Worm (Caenorhabditis elegans) whole organism, L4 larva: Measurements from ENCODE around the gene ctsa-4.2.

Experiments used
- D1046.2 ChIP-seq: fragments of 200-800 bp; sonication (Bioruptor generic); IDR thresholded peaks from 2 replicates; pipeline ENCODE4 v1.3.6; 2022; ENCODE audit warnings: missing genetic modification characterization, missing compliant biosample characterization
- F10B5.3 ChIP-seq: sonication (generic microtip); optimal IDR thresholded peaks from 2 replicates; lab custom pipeline; 2016; ENCODE audit warnings: mild to moderate bottlenecking, missing genetic modification characterization, missing compliant biosample characterization
- F26F4.8 ChIP-seq: fragments of 200-800 bp; sonication (Bioruptor generic); conservative IDR thresholded peaks from 2 replicates; pipeline ENCODE4 v1.3.6; 2022; ENCODE audit warnings: missing genetic modification characterization, missing compliant biosample characterization
- F37D6.2 ChIP-seq: sonication (generic microtip); optimal IDR thresholded peaks from 2 replicates; lab custom pipeline; 2016; ENCODE audit warnings: mild to moderate bottlenecking, missing genetic modification characterization, missing compliant biosample characterization
- F44E2.7 ChIP-seq: fragments of 200-800 bp; sonication (Bioruptor generic); IDR thresholded peaks from 2 replicates; pipeline ENCODE4 v2.1.2; 2022; ENCODE audit warnings: missing genetic modification characterization, missing compliant biosample characterization
- T20F7.1 ChIP-seq: fragments of 200-800 bp; sonication (Bioruptor generic); optimal IDR thresholded peaks from 2 replicates; lab custom pipeline; 2018; ENCODE audit warnings: mild to moderate bottlenecking, missing genetic modification characterization, missing compliant biosample characterization
- T26A8.4 ChIP-seq: fragments of 200-800 bp; sonication (Bioruptor generic); IDR thresholded peaks from 2 replicates; pipeline ENCODE4 v1.3.6; 2022; ENCODE audit warnings: missing genetic modification characterization, missing compliant biosample characterization
- Y75B8A.6 ChIP-seq: fragments of 200-800 bp; sonication (Bioruptor generic); IDR thresholded peaks from 2 replicates; pipeline ENCODE4 v1.3.6; 2022; ENCODE audit warnings: missing genetic modification reagents, missing genetic modification characterization, missing compliant biosample characterization
- ZK337.2 ChIP-seq: fragments of 200-800 bp; sonication (Bioruptor generic); IDR thresholded peaks from 2 replicates; pipeline ENCODE4 v1.3.6; 2022; ENCODE audit warnings: missing genetic modification reagents, missing genetic modification characterization, missing compliant biosample characterization
- ZK546.5 ChIP-seq, 2 experiments: sonication (generic microtip); optimal IDR thresholded peaks; 2 replicates each; lab custom pipeline; 2017; ENCODE audit warnings: missing biosample characterization in 2 of 2, missing genetic modification characterization in 2 of 2
- arid-1 ChIP-seq: fragments of 200-800 bp; sonication (Bioruptor generic); conservative IDR thresholded peaks from 2 replicates; pipeline ENCODE4 v1.3.6; 2022; ENCODE audit warnings: missing genetic modification reagents, missing genetic modification characterization, missing compliant biosample characterization
- attf-4 ChIP-seq: sonication (generic microtip); optimal IDR thresholded peaks from 3 replicates; lab custom pipeline; 2017; ENCODE audit warnings: missing biosample characterization, missing genetic modification characterization
- ceh-20 ChIP-seq: fragments of 200-800 bp; sonication (Bioruptor generic); IDR thresholded peaks from 2 replicates; pipeline ENCODE4 v1.3.6; 2022; ENCODE audit warnings: missing genetic modification reagents, missing genetic modification characterization, missing compliant biosample characterization
- ctbp-1 ChIP-seq: fragments of 200-800 bp; sonication (Bioruptor generic); IDR thresholded peaks from 2 replicates; pipeline ENCODE4 v1.3.6; 2022; ENCODE audit warnings: missing genetic modification reagents, missing genetic modification characterization, missing compliant biosample characterization
- dmd-9 ChIP-seq: fragments of 200-800 bp; sonication (Bioruptor generic); IDR thresholded peaks from 2 replicates; pipeline ENCODE4 v1.3.6; 2022; ENCODE audit warnings: missing genetic modification reagents, missing genetic modification characterization, missing compliant biosample characterization
- dve-1 ChIP-seq: sonication (generic microtip); optimal IDR thresholded peaks from 2 replicates; lab custom pipeline; 2017; ENCODE audit warnings: antibody characterized with exemption, mild to moderate bottlenecking, missing genetic modification characterization, missing compliant biosample characterization; ENCODE audit not compliant: insufficient read depth
- egl-43 ChIP-seq: fragments of 200-800 bp; sonication (Bioruptor generic); IDR thresholded peaks from 2 replicates; pipeline ENCODE4 v1.3.6; 2022; ENCODE audit warnings: missing genetic modification reagents, missing genetic modification characterization, missing compliant biosample characterization
- fkh-10 ChIP-seq: fragments of 150-350 bp; optimal IDR thresholded peaks from 2 replicates; lab custom pipeline; 2014; ENCODE audit warnings: missing biosample characterization, missing genetic modification reagents, missing genetic modification characterization
- gei-8 ChIP-seq: fragments of 200-800 bp; sonication (Bioruptor generic); optimal IDR thresholded peaks from 2 replicates; lab custom pipeline; 2018; ENCODE audit warnings: mild to moderate bottlenecking, missing genetic modification characterization, missing compliant biosample characterization
- hif-1 ChIP-seq, 2 experiments: sonication (generic microtip); optimal IDR thresholded peaks; 2 replicates each; lab custom pipeline; 2016 to 2017; ENCODE audit warnings: missing compliant biosample characterization in 2 of 2, missing genetic modification characterization in 2 of 2, missing genetic modification reagents in 2 of 2, missing genotype in 2 of 2, mild to moderate bottlenecking in 1 of 2
- hlh-30 ChIP-seq: sonication (generic microtip); optimal IDR thresholded peaks from 2 replicates; lab custom pipeline; 2017; ENCODE audit warnings: antibody characterized with exemption, mild to moderate bottlenecking, missing genetic modification characterization, missing compliant biosample characterization; ENCODE audit not compliant: insufficient read depth
- hmg-1.1 ChIP-seq: fragments of 200-800 bp; sonication (Bioruptor generic); IDR thresholded peaks from 2 replicates; pipeline ENCODE4 v1.3.6; 2022; ENCODE audit warnings: missing genetic modification reagents, missing genetic modification characterization, missing compliant biosample characterization
- jun-1 ChIP-seq: fragments of 150-350 bp; optimal IDR thresholded peaks from 2 replicates; lab custom pipeline; 2014; ENCODE audit warnings: missing biosample characterization, missing genetic modification reagents, missing genetic modification characterization
- lin-13 ChIP-seq: fragments of 150-350 bp; optimal IDR thresholded peaks from 2 replicates; lab custom pipeline; 2014; ENCODE audit warnings: missing biosample characterization, missing genetic modification reagents, missing genetic modification characterization
- lin-38 ChIP-seq: fragments of 200-800 bp; sonication (Bioruptor generic); IDR thresholded peaks from 2 replicates; pipeline ENCODE4 v1.3.6; 2022; ENCODE audit warnings: missing genetic modification reagents, missing genetic modification characterization, missing compliant biosample characterization
- lir-3 ChIP-seq: sonication (generic microtip); optimal IDR thresholded peaks from 2 replicates; lab custom pipeline; 2016; ENCODE audit warnings: mild to moderate bottlenecking, missing genetic modification characterization, missing compliant biosample characterization
- lsy-2 ChIP-seq, 2 experiments: fragments of 150-350 bp in 1 of 2; sonication (generic microtip) in 1 of 2; optimal IDR thresholded peaks; 2 replicates each; lab custom pipeline; 2014 to 2017; ENCODE audit warnings: missing biosample characterization in 2 of 2, missing genetic modification characterization in 2 of 2
- mep-1 ChIP-seq: fragments of 150-350 bp; sonication (generic microtip); optimal IDR thresholded peaks from 3 replicates; lab custom pipeline; 2014; ENCODE audit warnings: missing biosample characterization, missing genetic modification characterization
- mes-2 ChIP-seq: sonication (generic microtip); optimal IDR thresholded peaks from 2 replicates; lab custom pipeline; 2016; ENCODE audit warnings: missing genotype, mild to moderate bottlenecking, missing genetic modification characterization, missing compliant biosample characterization; ENCODE audit not compliant: poor library complexity, severe bottlenecking
- mxl-2 ChIP-seq: fragments of 200-800 bp; sonication (Bioruptor generic); conservative IDR thresholded peaks from 2 replicates; pipeline ENCODE4 v1.3.6; 2022; ENCODE audit warnings: missing genetic modification reagents, missing genetic modification characterization, missing compliant biosample characterization
- mxl-3 ChIP-seq: fragments of 200-800 bp; sonication (Bioruptor generic); optimal IDR thresholded peaks from 2 replicates; lab custom pipeline; 2018; ENCODE audit warnings: mild to moderate bottlenecking, missing genetic modification characterization, missing compliant biosample characterization
- nhr-102 ChIP-seq: sonication (generic microtip); optimal IDR thresholded peaks from 2 replicates; lab custom pipeline; 2016; ENCODE audit warnings: mild to moderate bottlenecking, missing genetic modification characterization, moderate library complexity, missing compliant biosample characterization
- nhr-25 ChIP-seq: sonication (generic microtip); optimal IDR thresholded peaks from 2 replicates; lab custom pipeline; 2017; ENCODE audit warnings: missing genetic modification characterization, mild to moderate bottlenecking, missing compliant biosample characterization, antibody characterized with exemption, moderate library complexity, borderline replicate concordance; ENCODE audit not compliant: insufficient read depth
- pha-4 ChIP-seq, 2 experiments: fragments of 150-350 bp in 1 of 2; fragments of 200-800 bp in 1 of 2; sonication (Bioruptor generic) in 1 of 2; IDR thresholded peaks in 1 of 2; optimal IDR thresholded peaks in 1 of 2; 2 replicates each; pipeline versions ENCODE4 v1.3.6 to Lab custom; 2014 to 2022; ENCODE audit warnings: missing genetic modification characterization in 2 of 2, missing genetic modification reagents in 2 of 2, missing biosample characterization in 1 of 2, missing compliant biosample characterization in 1 of 2
- php-3 ChIP-seq: fragments of 200-800 bp; sonication (Bioruptor generic); IDR thresholded peaks from 2 replicates; pipeline ENCODE4 v1.3.6; 2022; ENCODE audit warnings: missing genetic modification reagents, missing genetic modification characterization, missing compliant biosample characterization
- rbr-2 ChIP-seq: sonication (generic microtip); optimal IDR thresholded peaks from 2 replicates; lab custom pipeline; 2016; ENCODE audit warnings: missing genotype, missing genetic modification characterization, missing compliant biosample characterization
- saeg-2 ChIP-seq: fragments of 200-800 bp; sonication (Bioruptor generic); IDR thresholded peaks from 2 replicates; pipeline ENCODE4 v1.3.6; 2022; ENCODE audit warnings: missing genetic modification reagents, missing genetic modification characterization, missing compliant biosample characterization
- set-16 ChIP-seq: fragments of 200-800 bp; sonication (Bioruptor generic); IDR thresholded peaks from 2 replicates; pipeline ENCODE4 v1.3.6; 2022; ENCODE audit warnings: missing genetic modification reagents, missing genetic modification characterization, missing compliant biosample characterization
- tag-97 ChIP-seq: fragments of 200-800 bp; sonication (Bioruptor generic); IDR thresholded peaks from 2 replicates; pipeline ENCODE4 v1.3.6; 2022; ENCODE audit warnings: missing genetic modification characterization, missing compliant biosample characterization
- unc-130 ChIP-seq: sonication (generic microtip); optimal IDR thresholded peaks from 2 replicates; lab custom pipeline; 2016; ENCODE audit warnings: missing genetic modification reagents, missing genetic modification characterization, missing compliant biosample characterization
- unc-62 ChIP-seq, 3 experiments: fragments of 150-350 bp in 1 of 3; sonication (generic microtip); optimal IDR thresholded peaks in 2 of 3; peaks in 1 of 3; 1 replicate in 1 of 3; 2 replicates in 2 of 3; lab custom pipeline; 2014 to 2017; ENCODE audit warnings: missing biosample characterization in 3 of 3, missing genetic modification characterization in 3 of 3, missing genetic modification reagents in 3 of 3, missing genotype in 1 of 3
- vab-7 ChIP-seq: fragments of 200-800 bp; sonication (Bioruptor generic); IDR thresholded peaks from 2 replicates; pipeline ENCODE4 v1.3.6; 2022; ENCODE audit warnings: missing genetic modification reagents, missing genetic modification characterization, missing compliant biosample characterization
- zag-1 ChIP-seq: fragments of 150-350 bp; optimal IDR thresholded peaks from 2 replicates; lab custom pipeline; 2014; ENCODE audit warnings: missing biosample characterization, missing genetic modification characterization
- zfp-3 ChIP-seq: fragments of 200-800 bp; sonication (Bioruptor generic); conservative IDR thresholded peaks from 2 replicates; pipeline ENCODE4 v1.3.6; 2022; ENCODE audit warnings: missing genetic modification reagents, missing genetic modification characterization, missing compliant biosample characterization
- zip-11 ChIP-seq: fragments of 200-800 bp; sonication (Bioruptor generic); IDR thresholded peaks from 2 replicates; pipeline ENCODE4 v1.3.6; 2022; ENCODE audit warnings: missing genetic modification characterization, missing compliant biosample characterization

The ctsa-4.2 gene

ce11 chrIII:6605442-6605992 is 6.8 kb upstream of the ctsa-4.2 start:
- TF ChIP-seq ZK337.2 (GFP tag; lab: Robert Waterston, UW): 0 out of 2 replicates have a peak, but pooled peaks have one; percentile 13
- no peak for TF ChIP-seq php-3 (GFP tag; lab: Robert Waterston, UW)
- TF ChIP-seq, all 104 proteins: peak for 1

ce11 chrIII:6606022-6606467 is 6.3 kb upstream of the ctsa-4.2 start:
- TF ChIP-seq dmd-9 (GFP tag; lab: Robert Waterston, UW) (0 out of 2 replicates have a peak, but pooled peaks have one; percentile 25), unc-62 (GFP tag; optimal IDR thresholded peaks at IDR 0.05 in 1 of 2; lab: Kevin White, UChicago) (peak in 1 of 2 experiments; percentile 92), unc-62 (tag; optimal IDR thresholded peaks at IDR 0.05; lab: Kevin White, UChicago) (no peak), lir-3 (tag; lab: Kevin White, UChicago) (peak; percentile 25), F37D6.2 (tag; lab: Kevin White, UChicago) (peak; percentile 35), Y75B8A.6 (GFP tag; lab: Robert Waterston, UW) (peak; percentile 70; the same call in 1 of the 2 replicates), nhr-25 (peak; percentile 69), arid-1 (peak; percentile 94), mxl-2 (GFP tag; lab: Robert Waterston, UW) (no peak), pha-4 (GFP tag; IDR thresholded peaks at IDR 0.05; lab: Robert Waterston, UW) (peak; percentile 86), pha-4 (tag; optimal IDR thresholded peaks at IDR 0.05; lab: Kevin White, UChicago) (no peak), egl-43 (peak; percentile 65; the same call in 1 of the 2 replicates), vab-7 (GFP tag; lab: Robert Waterston, UW) (0 out of 2 replicates have a peak, but pooled peaks have one; percentile 10), tag-97 (GFP tag; lab: Robert Waterston, UW) (no peak), lsy-2 (tag; optimal IDR thresholded peaks at IDR 0.05; lab: Kevin White, UChicago) (peak; percentile 62 to 84), lin-13 (GFP tag; lab: Kevin White, UChicago) (peak; percentile 7), zfp-3 (GFP tag; lab: Robert Waterston, UW) (peak; percentile 82), D1046.2 (GFP tag; lab: Robert Waterston, UW) (no peak; the same call in 1 of the 2 replicates), mep-1 (tag; lab: Kevin White, UChicago) (peak; percentile 87), zag-1 (tag; lab: Kevin White, UChicago) (no peak), hlh-30 (peak; percentile 95), F10B5.3 (tag; lab: Kevin White, UChicago) (no peak), ceh-20 (GFP tag; lab: Robert Waterston, UW) (peak; percentile 61), nhr-102 (peak; percentile 63), set-16 (GFP tag; lab: Robert Waterston, UW) (0 out of 2 replicates have a peak, but pooled peaks have one; percentile 24), rbr-2 (peak; percentile 59), hmg-1.1 (GFP tag; lab: Robert Waterston, UW) (peak; percentile 74), F44E2.7 (GFP tag; lab: Robert Waterston, UW) (no peak), saeg-2 (peak; percentile 63; the same call in 1 of the 2 replicates), fkh-10 (GFP tag; lab: Kevin White, UChicago) (no peak), lin-38 (peak; percentile 83), jun-1 (tag; lab: Kevin White, UChicago) (peak; percentile 10), zip-11 (no peak), F26F4.8 (GFP tag; lab: Robert Waterston, UW) (no peak), ctbp-1 (GFP tag; lab: Robert Waterston, UW) (peak; percentile 66), mes-2 (tag; lab: Kevin White, UChicago) (peak; percentile 86), dve-1 (tag; lab: Kevin White, UChicago) (peak; percentile 86), mxl-3 (peak; percentile 83), ZK546.5 (tag; optimal IDR thresholded peaks at IDR 0.05; lab: Kevin White, UChicago) (no peak), hif-1 (tag; optimal IDR thresholded peaks at IDR 0.05; lab: Kevin White, UChicago) (peak in 1 of 2 experiments; percentile 75), unc-130 (GFP tag; lab: Kevin White, UChicago) (peak; percentile 52), T20F7.1 (GFP tag; lab: Kevin White, UChicago) (peak; percentile 67), T26A8.4 (GFP tag; lab: Robert Waterston, UW) (peak; percentile 74), attf-4 (tag; lab: Kevin White, UChicago) (no peak), gei-8 (peak; percentile 30)
